In genomic region chrIII:4004064-4004580, ce11 we compare ENCODE assay signal across 4 worm cellular contexts.
TF ChIP-seq lines count a peak whose summit lies in the region.

Gene tif-1A (minus strand): TSS chrIII:4004114.

TF ChIP-seq in whole organism, L2 larva, 48 proteins besides CTCF, POLR2A, EP300 and RAD21 (continues in another document):
- TF ChIP-seq mdl-1 (tag; optimal IDR thresholded peaks at IDR 0.05; lab: Kevin White, UChicago) = peak in 1 of 2 experiments; percentile 9
- peak; percentile 96 for TF ChIP-seq fos-1 (tag; optimal IDR thresholded peaks at IDR 0.05; lab: Kevin White, UChicago)
- TF ChIP-seq snpc-4 (tag; optimal IDR thresholded peaks at IDR 0.05; lab: Kevin White, UChicago) = peak; percentile 73
- peak; percentile 72 for TF ChIP-seq nhr-21 (tag; optimal IDR thresholded peaks at IDR 0.05; lab: Kevin White, UChicago)
- no peak for TF ChIP-seq ztf-11 (tag; optimal IDR thresholded peaks at IDR 0.05; lab: Kevin White, UChicago)
- peak; percentile 23 for TF ChIP-seq nhr-12 (tag; optimal IDR thresholded peaks at IDR 0.05; lab: Kevin White, UChicago)
- no peak for TF ChIP-seq ama-1 (optimal IDR thresholded peaks at IDR 0.05; lab: Kevin White, UChicago)
- TF ChIP-seq nhr-129 (tag; optimal IDR thresholded peaks at IDR 0.05; lab: Kevin White, UChicago) = peak; percentile 57
- TF ChIP-seq ceh-16 (tag; optimal IDR thresholded peaks at IDR 0.05; lab: Kevin White, UChicago) = no peak
- TF ChIP-seq alr-1 (tag; optimal IDR thresholded peaks at IDR 0.05; lab: Kevin White, UChicago) = no peak
- TF ChIP-seq sma-9 (GFP tag; optimal IDR thresholded peaks at IDR 0.05; lab: Kevin White, UChicago) = peak; percentile 85
- no peak for TF ChIP-seq sma-9 (tag; optimal IDR thresholded peaks at IDR 0.05; lab: Kevin White, UChicago)
- TF ChIP-seq R02D3.7 (tag; optimal IDR thresholded peaks at IDR 0.05; lab: Kevin White, UChicago) = no peak
- TF ChIP-seq ztf-1 (GFP tag; conservative IDR thresholded peaks at IDR 0.05; lab: Robert Waterston, UW) = no peak
- TF ChIP-seq crh-2 (tag; optimal IDR thresholded peaks at IDR 0.05; lab: Kevin White, UChicago) = peak; percentile 75
- no peak for TF ChIP-seq nhr-23 (tag; optimal IDR thresholded peaks at IDR 0.05; lab: Kevin White, UChicago)
- peak; percentile 84 for TF ChIP-seq F13H6.1 (tag; optimal IDR thresholded peaks at IDR 0.05; lab: Kevin White, UChicago)
- no peak for TF ChIP-seq peb-1 (tag; optimal IDR thresholded peaks at IDR 0.05; lab: Kevin White, UChicago)
- TF ChIP-seq zag-1 (tag; optimal IDR thresholded peaks at IDR 0.05; lab: Kevin White, UChicago) = peak; percentile 19
- no peak for TF ChIP-seq elt-1 (tag; optimal IDR thresholded peaks at IDR 0.05; lab: Kevin White, UChicago)
- peak; percentile 49 for TF ChIP-seq sem-4 (tag; optimal IDR thresholded peaks at IDR 0.05; lab: Kevin White, UChicago)
- TF ChIP-seq egl-27 (tag; optimal IDR thresholded peaks at IDR 0.05; lab: Kevin White, UChicago) = peak; percentile 20
- TF ChIP-seq C34F6.9 (tag; optimal IDR thresholded peaks at IDR 0.05; lab: Kevin White, UChicago) = peak; percentile 90
- no peak for TF ChIP-seq mbf-1 (tag; optimal IDR thresholded peaks at IDR 0.05; lab: Kevin White, UChicago)

TF ChIP-seq in whole organism, L4 larva, 104 proteins besides CTCF, POLR2A, EP300 and RAD21 (continues in another document):
- TF ChIP-seq Y48G9A.11 (GFP tag; IDR thresholded peaks at IDR 0.05; lab: Robert Waterston, UW) (no peak), saeg-2 (GFP tag; IDR thresholded peaks at IDR 0.05; lab: Robert Waterston, UW) (no peak), ceh-62 (tag; optimal IDR thresholded peaks at IDR 0.05; lab: Kevin White, UChicago) (no peak), arid-1 (GFP tag; conservative IDR thresholded peaks at IDR 0.05; lab: Robert Waterston, UW) (peak; percentile 40; the same call in 1 of the 2 replicates), pha-4 (GFP tag; IDR thresholded peaks at IDR 0.05; lab: Robert Waterston, UW) (peak; percentile 38; the same call in 1 of the 2 replicates), pha-4 (tag; optimal IDR thresholded peaks at IDR 0.05; lab: Kevin White, UChicago) (peak; percentile 37), ama-1 (optimal IDR thresholded peaks at IDR 0.05; lab: Kevin White, UChicago) (no peak), hlh-11 (tag; optimal IDR thresholded peaks at IDR 0.05; lab: Kevin White, UChicago) (peak; percentile 92), zfp-3 (GFP tag; conservative IDR thresholded peaks at IDR 0.05; lab: Robert Waterston, UW) (peak; percentile 56; the same call in 1 of the 2 replicates), mxl-2 (GFP tag; conservative IDR thresholded peaks at IDR 0.05; lab: Robert Waterston, UW) (no peak), set-16 (GFP tag; IDR thresholded peaks at IDR 0.05; lab: Robert Waterston, UW) (no peak), tra-1 (GFP tag; IDR thresholded peaks at IDR 0.05; lab: Robert Waterston, UW) (peak; percentile 73), nhr-25 (tag; optimal IDR thresholded peaks at IDR 0.05; lab: Kevin White, UChicago; ENCODE audit: borderline replicate concordance, insufficient read depth) (peak; percentile 40), lin-38 (GFP tag; IDR thresholded peaks at IDR 0.05; lab: Robert Waterston, UW) (peak; percentile 80), fkh-10 (GFP tag; optimal IDR thresholded peaks at IDR 0.05; lab: Kevin White, UChicago) (peak; percentile 26), attf-4 (tag; optimal IDR thresholded peaks at IDR 0.05; lab: Kevin White, UChicago) (no peak), F37D6.2 (tag; optimal IDR thresholded peaks at IDR 0.05; lab: Kevin White, UChicago) (peak; percentile 54), mep-1 (tag; optimal IDR thresholded peaks at IDR 0.05; lab: Kevin White, UChicago) (peak; percentile 92), lin-1 (GFP tag; IDR thresholded peaks at IDR 0.05; lab: Robert Waterston, UW) (peak; percentile 79), ztf-11 (tag; optimal IDR thresholded peaks at IDR 0.05; lab: Kevin White, UChicago) (no peak), ctbp-1 (GFP tag; IDR thresholded peaks at IDR 0.05; lab: Robert Waterston, UW) (no peak), T26A8.4 (GFP tag; IDR thresholded peaks at IDR 0.05; lab: Robert Waterston, UW) (peak; percentile 69), mdt-29 (GFP tag; IDR thresholded peaks at IDR 0.05; lab: Robert Waterston, UW) (no peak), zip-11 (GFP tag; IDR thresholded peaks at IDR 0.05; lab: Robert Waterston, UW) (no peak)

TF ChIP-seq in whole organism, late embryonic, 69 proteins besides CTCF, POLR2A, EP300 and RAD21 (continues in another document):
- TF ChIP-seq hlh-15 (tag; optimal IDR thresholded peaks at IDR 0.05; lab: Kevin White, UChicago) (no peak), C38D4.7 (GFP tag; optimal IDR thresholded peaks at IDR 0.05; lab: Kevin White, UChicago) (peak; percentile 11), K02D7.2 (tag; optimal IDR thresholded peaks at IDR 0.05; lab: Kevin White, UChicago) (no peak), unc-42 (tag; optimal IDR thresholded peaks at IDR 0.05; lab: Kevin White, UChicago) (peak; percentile 27), ceh-19 (GFP tag; optimal IDR thresholded peaks at IDR 0.05; lab: Kevin White, UChicago) (no peak), ztf-16 (tag; optimal IDR thresholded peaks at IDR 0.05; lab: Kevin White, UChicago) (no peak), C08G9.2 (tag; optimal IDR thresholded peaks at IDR 0.05; lab: Kevin White, UChicago) (no peak), ceh-9 (tag; optimal IDR thresholded peaks at IDR 0.05; lab: Kevin White, UChicago) (no peak), elt-4 (tag; optimal IDR thresholded peaks at IDR 0.05; lab: Kevin White, UChicago) (no peak), madf-2 (tag; optimal IDR thresholded peaks at IDR 0.05; lab: Kevin White, UChicago) (no peak), nhr-232 (tag; optimal IDR thresholded peaks at IDR 0.05; lab: Kevin White, UChicago) (no peak), elt-2 (tag; optimal IDR thresholded peaks at IDR 0.05; lab: Kevin White, UChicago) (peak; percentile 88), ceh-34 (tag; optimal IDR thresholded peaks at IDR 0.05; lab: Kevin White, UChicago) (peak; percentile 22), sox-4 (tag; optimal IDR thresholded peaks at IDR 0.05; lab: Kevin White, UChicago) (no peak), ahr-1 (tag; optimal IDR thresholded peaks at IDR 0.05; lab: Kevin White, UChicago) (no peak), rnt-1 (tag; optimal IDR thresholded peaks at IDR 0.05; lab: Kevin White, UChicago) (no peak), fkh-10 (GFP tag; optimal IDR thresholded peaks at IDR 0.05; lab: Kevin White, UChicago) (no peak), lim-6 (tag; optimal IDR thresholded peaks at IDR 0.05; lab: Kevin White, UChicago) (no peak), ceh-30 (tag; optimal IDR thresholded peaks at IDR 0.05; lab: Kevin White, UChicago) (peak; percentile 46), syd-9 (tag; optimal IDR thresholded peaks at IDR 0.05; lab: Kevin White, UChicago) (no peak), ceh-48 (tag; optimal IDR thresholded peaks at IDR 0.05; lab: Kevin White, UChicago) (no peak), hlh-30 (tag; optimal IDR thresholded peaks at IDR 0.05; lab: Kevin White, UChicago; ENCODE audit: insufficient read depth) (no peak), ceh-45 (GFP tag; IDR thresholded peaks at IDR 0.05; lab: Robert Waterston, UW) (no peak), pqm-1 (tag; optimal IDR thresholded peaks at IDR 0.05; lab: Kevin White, UChicago) (no peak), mec-3 (tag; optimal IDR thresholded peaks at IDR 0.05; lab: Kevin White, UChicago; ENCODE audit: borderline replicate concordance) (no peak), unc-86 (tag; optimal IDR thresholded peaks at IDR 0.05; lab: Kevin White, UChicago) (peak; percentile 50), dve-1 (tag; optimal IDR thresholded peaks at IDR 0.05; lab: Kevin White, UChicago) (no peak)

TF ChIP-seq in whole organism, mixed stage, embryonic, 35 proteins besides CTCF, POLR2A, EP300 and RAD21 (continues in another document):
- TF ChIP-seq unc-120 (tag; optimal IDR thresholded peaks at IDR 0.05; lab: Kevin White, UChicago; ENCODE audit: poor library complexity, severe bottlenecking) (no peak), ces-1 (GFP tag; optimal IDR thresholded peaks at IDR 0.05; lab: Kevin White, UChicago) (peak; percentile 63), ceh-83 (GFP tag; optimal IDR thresholded peaks at IDR 0.05; lab: Kevin White, UChicago) (no peak), unc-39 (tag; optimal IDR thresholded peaks at IDR 0.05; lab: Kevin White, UChicago) (no peak), drap-1 (GFP tag; optimal IDR thresholded peaks at IDR 0.05; lab: Kevin White, UChicago) (no peak), nhr-2 (tag; optimal IDR thresholded peaks at IDR 0.05; lab: Kevin White, UChicago) (no peak), ztf-11 (tag; optimal IDR thresholded peaks at IDR 0.05; lab: Kevin White, UChicago) (no peak), M03D4.4 (tag; optimal IDR thresholded peaks at IDR 0.05; lab: Kevin White, UChicago) (peak; percentile 59), mab-5 (tag; optimal IDR thresholded peaks at IDR 0.05; lab: Kevin White, UChicago) (no peak), zip-8 (tag; optimal IDR thresholded peaks at IDR 0.05; lab: Kevin White, UChicago) (no peak), snpc-4 (tag; optimal IDR thresholded peaks at IDR 0.05; lab: Kevin White, UChicago) (no peak), ceh-39 (tag; optimal IDR thresholded peaks at IDR 0.05; lab: Kevin White, UChicago) (peak; percentile 75), lin-32 (GFP tag; optimal IDR thresholded peaks at IDR 0.05; lab: Kevin White, UChicago) (no peak), mep-1 (tag; optimal IDR thresholded peaks at IDR 0.05; lab: Kevin White, UChicago) (peak; percentile 88), mls-2 (tag; optimal IDR thresholded peaks at IDR 0.05; lab: Kevin White, UChicago) (peak; percentile 24), unc-62 (GFP tag; optimal IDR thresholded peaks at IDR 0.05; lab: Kevin White, UChicago) (no peak), lin-13 (tag; optimal IDR thresholded peaks at IDR 0.05; lab: Kevin White, UChicago) (peak; percentile 89), nhr-28 (tag; optimal IDR thresholded peaks at IDR 0.05; lab: Kevin White, UChicago) (no peak), elt-3 (tag; optimal IDR thresholded peaks at IDR 0.05; lab: Kevin White, UChicago) (no peak), cnd-1 (tag; optimal IDR thresholded peaks at IDR 0.05; lab: Kevin White, UChicago) (no peak), bed-3 (GFP tag; optimal IDR thresholded peaks at IDR 0.05; lab: Kevin White, UChicago) (no peak), ham-2 (GFP tag; optimal IDR thresholded peaks at IDR 0.05; lab: Kevin White, UChicago) (no peak), sptf-1 (tag; optimal IDR thresholded peaks at IDR 0.05; lab: Kevin White, UChicago) (peak; percentile 58), ceh-43 (GFP tag; optimal IDR thresholded peaks at IDR 0.05; lab: Kevin White, UChicago) (no peak), tbx-8 (GFP tag; optimal IDR thresholded peaks at IDR 0.05; lab: Kevin White, UChicago) (no peak), blmp-1 (tag; optimal IDR thresholded peaks at IDR 0.05; lab: Kevin White, UChicago) (no peak), sem-2 (GFP tag; optimal IDR thresholded peaks at IDR 0.05; lab: Kevin White, UChicago) (no peak), hlh-1 (tag; optimal IDR thresholded peaks at IDR 0.05; lab: Kevin White, UChicago) (peak; percentile 26), pha-4 (tag; optimal IDR thresholded peaks at IDR 0.05; lab: Kevin White, UChicago) (peak; percentile 83), nhr-237 (tag; optimal IDR thresholded peaks at IDR 0.05; lab: Kevin White, UChicago) (peak; percentile 40)
